Fruit fly (Drosophila melanogaster) whole organism, embryonic: Measurements from ENCODE around the gene HemK2.

Source experiments
- Aef1 ChIP-seq: fragments of 200-800 bp; sonication (Bioruptor generic); IDR thresholded peaks from 3 replicates; pipeline ENCODE4 v1.3.6; 2022; ENCODE audit warnings: missing biosample characterization, missing genetic modification characterization
- CG10431 ChIP-seq: fragments of 200-800 bp; sonication (Bioruptor generic); optimal IDR thresholded peaks from 3 replicates; lab custom pipeline; 2018; ENCODE audit warnings: missing biosample characterization, mild to moderate bottlenecking, missing genetic modification characterization
- CG11456 ChIP-seq: fragments of 200-800 bp; sonication (Bioruptor generic); IDR thresholded peaks from 3 replicates; pipeline ENCODE4 v1.3.6; 2022; ENCODE audit warnings: missing biosample characterization, missing genetic modification characterization
- CG11560 ChIP-seq: fragments of 200-800 bp; sonication (Bioruptor generic); IDR thresholded peaks from 3 replicates; pipeline ENCODE4 v1.3.6; 2022; ENCODE audit warnings: missing biosample characterization, missing genetic modification characterization
- CG12659 ChIP-seq: fragments of 200-800 bp; sonication (Bioruptor generic); optimal IDR thresholded peaks from 3 replicates; lab custom pipeline; 2017; ENCODE audit warnings: mild to moderate bottlenecking, missing biosample characterization, missing genetic modification reagents, missing genetic modification characterization
- CG12769 ChIP-seq: fragments of 200-800 bp; sonication (Bioruptor generic); optimal IDR thresholded peaks from 2 replicates; lab custom pipeline; 2019; ENCODE audit warnings: missing biosample characterization, mild to moderate bottlenecking, missing genetic modification characterization, moderate library complexity
- CG14860 ChIP-seq: fragments of 200-800 bp; sonication (Bioruptor generic); IDR thresholded peaks from 3 replicates; pipeline ENCODE4 v1.3.6; 2022; ENCODE audit warnings: missing biosample characterization, missing genetic modification characterization; ENCODE audit not compliant: partially characterized antibody
- CG18011 ChIP-seq: fragments of 200-800 bp; sonication (Bioruptor generic); optimal IDR thresholded peaks from 2 replicates; lab custom pipeline; 2017; ENCODE audit warnings: missing biosample characterization, missing genetic modification characterization, mild to moderate bottlenecking, moderate library complexity, missing genotype
- CG2678 ChIP-seq: fragments of 200-800 bp; sonication (Bioruptor generic); optimal IDR thresholded peaks from 3 replicates; lab custom pipeline; 2019; ENCODE audit warnings: missing biosample characterization, mild to moderate bottlenecking, missing genetic modification characterization, moderate library complexity
- CG2712 ChIP-seq: fragments of 200-800 bp; optimal IDR thresholded peaks from 3 replicates; lab custom pipeline; 2019; ENCODE audit warnings: missing biosample characterization, mild to moderate bottlenecking, missing genetic modification characterization, moderate library complexity
- CG2889 ChIP-seq: fragments of 200-800 bp; sonication (Bioruptor generic); IDR thresholded peaks from 3 replicates; pipeline ENCODE4 v1.3.6; 2022; ENCODE audit warnings: missing biosample characterization, missing genetic modification characterization
- CG34376 ChIP-seq: fragments of 200-800 bp; sonication (Bioruptor generic); optimal IDR thresholded peaks from 2 replicates; lab custom pipeline; 2018; ENCODE audit warnings: missing biosample characterization, mild to moderate bottlenecking, missing genetic modification characterization
- CG3726 ChIP-seq: fragments of 200-800 bp; sonication (Bioruptor generic); IDR thresholded peaks from 3 replicates; pipeline ENCODE4, ENCODE4 v1.3.6; 2022; ENCODE audit warnings: missing biosample characterization, missing genetic modification characterization
- CG6272 ChIP-seq: fragments of 200-800 bp; sonication (Bioruptor generic); IDR thresholded peaks from 2 replicates; pipeline ENCODE4 v1.3.6; 2022; ENCODE audit warnings: missing biosample characterization, missing genetic modification characterization
- CG6689 ChIP-seq: fragments of 200-800 bp; sonication (Bioruptor generic); IDR thresholded peaks from 2 replicates; pipeline ENCODE4 v1.3.6; 2022; ENCODE audit warnings: missing biosample characterization, missing genetic modification characterization
- CG9727 ChIP-seq: fragments of 200-800 bp; sonication (Bioruptor generic); optimal IDR thresholded peaks from 3 replicates; lab custom pipeline; 2017; ENCODE audit warnings: missing biosample characterization, mild to moderate bottlenecking, missing genetic modification characterization
- Chrac-16 ChIP-seq: fragments of 200-800 bp; sonication (Bioruptor generic); optimal IDR thresholded peaks from 3 replicates; lab custom pipeline; 2016; ENCODE audit warnings: missing biosample characterization, missing genetic modification characterization
- D ChIP-seq, 2 experiments: fragments of 200-800 bp in 1 of 2; fragments of >200 bp in 1 of 2; sonication (Bioruptor generic) in 1 of 2; optimal IDR thresholded peaks; 2 replicates in 1 of 2; 3 replicates in 1 of 2; lab custom pipeline; 2017; ENCODE audit warnings: mild to moderate bottlenecking in 1 of 2, missing biosample characterization in 1 of 2, missing genetic modification characterization in 1 of 2, missing genetic modification reagents in 1 of 2
- Dbx ChIP-seq: fragments of 200-800 bp; sonication (Bioruptor generic); IDR thresholded peaks from 3 replicates; pipeline ENCODE4 v1.3.6; 2022; ENCODE audit warnings: missing biosample characterization, missing genetic modification characterization
- Dek ChIP-seq: fragments of 200-800 bp; sonication (Bioruptor generic); optimal IDR thresholded peaks from 3 replicates; lab custom pipeline; 2019; ENCODE audit warnings: missing biosample characterization, mild to moderate bottlenecking, missing genetic modification characterization, moderate library complexity
- Dll ChIP-seq: fragments of 200-800 bp; sonication (Bioruptor generic); IDR thresholded peaks from 4 replicates; pipeline ENCODE4 v1.3.6; 2022; ENCODE audit warnings: missing biosample characterization, missing genetic modification characterization; ENCODE audit not compliant: partially characterized antibody
- Doc2 ChIP-seq: fragments of 200-800 bp; sonication (Bioruptor generic); IDR thresholded peaks from 2 replicates; pipeline ENCODE4 v1.3.6; 2022; ENCODE audit warnings: missing biosample characterization, missing genetic modification characterization
- Doc3 ChIP-seq: fragments of 200-800 bp; sonication (Bioruptor generic); IDR thresholded peaks from 3 replicates; pipeline ENCODE4 v1.3.6; 2022; ENCODE audit warnings: missing biosample characterization, missing genetic modification characterization; ENCODE audit not compliant: partially characterized antibody
- ERR ChIP-seq: fragments of 200-800 bp; sonication (Bioruptor generic); optimal IDR thresholded peaks from 2 replicates; lab custom pipeline; 2016; ENCODE audit warnings: missing biosample characterization, missing genetic modification characterization
- Elba2 ChIP-seq: fragments of 200-800 bp; sonication (Bioruptor generic); optimal IDR thresholded peaks from 3 replicates; lab custom pipeline; 2016; ENCODE audit warnings: missing biosample characterization, missing genetic modification characterization
- HLH4C ChIP-seq: fragments of 200-800 bp; sonication (Bioruptor generic); IDR thresholded peaks from 3 replicates; pipeline ENCODE4 v1.3.6; 2022; ENCODE audit warnings: missing biosample characterization, missing genetic modification characterization; ENCODE audit not compliant: partially characterized antibody
- Kr ChIP-seq: fragments of 200-800 bp; sonication (Bioruptor generic); optimal IDR thresholded peaks from 2 replicates; lab custom pipeline; 2017; ENCODE audit warnings: missing biosample characterization, mild to moderate bottlenecking, missing genetic modification characterization
- ab ChIP-seq: fragments of 200-800 bp; sonication (Bioruptor generic); optimal IDR thresholded peaks from 2 replicates; lab custom pipeline; 2016; ENCODE audit warnings: missing biosample characterization, missing genetic modification characterization
- ap ChIP-seq: fragments of 200-800 bp; sonication (Bioruptor generic); IDR thresholded peaks from 2 replicates; pipeline ENCODE4 v1.3.6; 2022; ENCODE audit warnings: missing biosample characterization, missing genetic modification characterization
- ara ChIP-seq: fragments of 200-800 bp; sonication (Bioruptor generic); IDR thresholded peaks from 2 replicates; pipeline ENCODE4 v1.3.6; 2022; ENCODE audit warnings: missing biosample characterization, missing genetic modification characterization
- ash1 ChIP-seq: fragments of 200-800 bp; sonication (Bioruptor generic); optimal IDR thresholded peaks from 2 replicates; lab custom pipeline; 2018; ENCODE audit warnings: missing biosample characterization, mild to moderate bottlenecking, missing genetic modification characterization
- ems ChIP-seq: fragments of 200-800 bp; sonication (Bioruptor generic); optimal IDR thresholded peaks from 3 replicates; lab custom pipeline; 2016; ENCODE audit warnings: missing biosample characterization, missing genetic modification characterization
- gcm2 ChIP-seq: fragments of 200-800 bp; sonication (Bioruptor generic); optimal IDR thresholded peaks from 2 replicates; lab custom pipeline; 2016; ENCODE audit warnings: missing biosample characterization, missing genetic modification characterization
- gem ChIP-seq: fragments of 200-800 bp; sonication (Bioruptor generic); optimal IDR thresholded peaks from 2 replicates; lab custom pipeline; 2019; ENCODE audit warnings: missing biosample characterization, mild to moderate bottlenecking, missing genetic modification characterization, moderate library complexity
- jumu ChIP-seq: fragments of 200-800 bp; sonication (Bioruptor generic); optimal IDR thresholded peaks from 3 replicates; lab custom pipeline; 2016; ENCODE audit warnings: missing biosample characterization, missing genetic modification characterization
- mld ChIP-seq: fragments of 200-800 bp; sonication (Bioruptor generic); IDR thresholded peaks from 3 replicates; pipeline ENCODE4 v1.3.6; 2022; ENCODE audit warnings: missing biosample characterization, missing genetic modification characterization; ENCODE audit not compliant: partially characterized antibody
- onecut ChIP-seq: fragments of 200-800 bp; sonication (Bioruptor generic); IDR thresholded peaks from 2 replicates; pipeline ENCODE4 v1.3.6; 2022; ENCODE audit warnings: missing biosample characterization, missing genetic modification characterization
- pfk ChIP-seq: fragments of 200-800 bp; sonication (Bioruptor generic); optimal IDR thresholded peaks from 2 replicates; lab custom pipeline; 2018; ENCODE audit warnings: missing biosample characterization, mild to moderate bottlenecking, missing genetic modification characterization, moderate library complexity
- prd ChIP-seq, 3 experiments: fragments of >200 bp in 2 of 3; fragments of 200-800 bp in 1 of 3; sonication (Bioruptor generic) in 1 of 3; optimal IDR thresholded peaks in 2 of 3; IDR thresholded peaks in 1 of 3; 2 replicates in 2 of 3; 3 replicates in 1 of 3; pipeline versions ENCODE4 v1.3.6 to Lab custom; 2017 to 2022; ENCODE audit warnings: missing biosample characterization in 1 of 3, missing genetic modification characterization in 1 of 3
- pzg ChIP-seq: fragments of 200-800 bp; sonication (Bioruptor generic); optimal IDR thresholded peaks from 3 replicates; lab custom pipeline; 2018; ENCODE audit warnings: missing biosample characterization, mild to moderate bottlenecking, missing genetic modification characterization, moderate library complexity
- repo ChIP-seq: fragments of 200-800 bp; sonication (Bioruptor generic); optimal IDR thresholded peaks from 2 replicates; lab custom pipeline; 2016; ENCODE audit warnings: missing biosample characterization, missing genetic modification characterization
- sens ChIP-seq: fragments of 200-800 bp; sonication (Bioruptor generic); peaks from one replicate; lab custom pipeline; 2016; ENCODE audit warnings: missing biosample characterization, missing genetic modification characterization
- seq ChIP-seq: fragments of 200-800 bp; sonication (Bioruptor generic); IDR thresholded peaks from 2 replicates; pipeline ENCODE4 v1.3.6; 2022; ENCODE audit warnings: missing biosample characterization, missing genetic modification characterization
- ssp ChIP-seq: fragments of 200-800 bp; sonication (Bioruptor generic); IDR thresholded peaks from 2 replicates; pipeline ENCODE4 v1.3.6; 2022; ENCODE audit warnings: missing biosample characterization, missing genetic modification characterization
- tin ChIP-seq: fragments of 200-800 bp; sonication (Bioruptor generic); optimal IDR thresholded peaks from 3 replicates; lab custom pipeline; 2016; ENCODE audit warnings: missing biosample characterization, missing genetic modification characterization
- ttk ChIP-seq: fragments of 200-800 bp; sonication (Bioruptor generic); IDR thresholded peaks from 2 replicates; pipeline ENCODE4 v2.1.2; 2022; ENCODE audit warnings: missing biosample characterization, missing genetic modification characterization
- unc-4 ChIP-seq: fragments of 200-800 bp; sonication (Bioruptor generic); IDR thresholded peaks from 2 replicates; pipeline ENCODE4 v1.3.6; 2022; ENCODE audit warnings: missing biosample characterization, missing genetic modification characterization; ENCODE audit not compliant: partially characterized antibody
- zf30C ChIP-seq: fragments of 200-800 bp; sonication (Bioruptor generic); optimal IDR thresholded peaks from 3 replicates; lab custom pipeline; 2018; ENCODE audit warnings: missing biosample characterization, mild to moderate bottlenecking, missing genetic modification characterization

Gene HemK2

dm6 chr2L:2752460-2753411 lies 6.7 kb downstream of the HemK2 start, which contains the start of gene Pgk (continued):
- TF ChIP-seq Kr (GFP tag; lab: Kevin White, UChicago) (no peak), ash1 (GFP tag; lab: Kevin White, UChicago) (no peak), ap (GFP tag; lab: Robert Waterston, UW) (no peak), ems (peak; percentile 62), CG12769 (tag; lab: Kevin White, UChicago) (peak; percentile 83), gcm2 (GFP tag; lab: Kevin White, UChicago) (peak; percentile 16), CG9727 (GFP tag; lab: Kevin White, UChicago) (peak; percentile 49), repo (no peak), ara (GFP tag; lab: Robert Waterston, UW) (no peak), CG18011 (GFP tag; lab: Kevin White, UChicago) (no peak), Dbx (GFP tag; lab: Robert Waterston, UW) (no peak), pzg (GFP tag; lab: Kevin White, UChicago) (peak; percentile 32), Chrac-16 (GFP tag; lab: Kevin White, UChicago) (no peak), Elba2 (no peak), ttk (GFP tag; lab: Robert Waterston, UW) (no peak), Doc2 (no peak), CG6689 (GFP tag; lab: Robert Waterston, UW) (no peak), CG2712 (tag; lab: Kevin White, UChicago) (peak; percentile 39), gem (tag; lab: Kevin White, UChicago) (peak; percentile 45), CG2889 (no peak), prd (optimal IDR thresholded peaks at IDR 0.05; lab: Kevin White, UChicago) (no peak), prd (GFP tag; IDR thresholded peaks at IDR 0.05; lab: Robert Waterston, UW) (no peak), CG6272 (GFP tag; lab: Robert Waterston, UW) (no peak), CG2678 (tag; lab: Kevin White, UChicago) (peak; percentile 47), Aef1 (GFP tag; lab: Robert Waterston, UW) (no peak), ERR (peak; percentile 67), CG14860 (GFP tag; lab: Robert Waterston, UW) (no peak), onecut (peak; percentile 59), CG34376 (GFP tag; lab: Kevin White, UChicago) (peak; percentile 94), D (optimal IDR thresholded peaks at IDR 0.05; lab: Kevin White, UChicago) (peak; percentile 81), D (GFP tag; optimal IDR thresholded peaks at IDR 0.05; lab: Kevin White, UChicago) (peak; percentile 23), Dek (tag; lab: Kevin White, UChicago) (peak; percentile 55), CG11456 (GFP tag; lab: Robert Waterston, UW) (no peak), CG10431 (peak; percentile 12), Dll (no peak), pfk (GFP tag; lab: Kevin White, UChicago) (peak; percentile 30), ssp (GFP tag; lab: Robert Waterston, UW) (no peak), mld (GFP tag; lab: Robert Waterston, UW) (no peak), ab (GFP tag; lab: Kevin White, UChicago) (no peak), CG11560 (no peak), HLH4C (no peak), Doc3 (GFP tag; lab: Robert Waterston, UW) (no peak), zf30C (peak; percentile 100), unc-4 (GFP tag; lab: Robert Waterston, UW) (no peak), seq (no peak), CG3726 (no peak), CG12659 (peak; percentile 20), tin (GFP tag; lab: Kevin White, UChicago) (no peak), jumu (peak; percentile 80), sens (peak; percentile 94)
